Worm (Caenorhabditis elegans) whole organism, L3 larva: ENCODE measurements around the gene W05B10.4.

Experiments
- ZK546.5 ChIP-seq: sonication (generic microtip); optimal IDR thresholded peaks from 2 replicates; lab custom pipeline; 2017; ENCODE audit warnings: missing biosample characterization, missing genetic modification characterization
- aly-2 ChIP-seq: fragments of 150-350 bp; optimal IDR thresholded peaks from 2 replicates; lab custom pipeline; 2014; ENCODE audit warnings: missing biosample characterization, missing genetic modification characterization
- ama-1 ChIP-seq: fragments of 150-350 bp; optimal IDR thresholded peaks from 2 replicates; lab custom pipeline; 2018
- ceh-82 ChIP-seq: fragments of 150-350 bp; optimal IDR thresholded peaks from 2 replicates; lab custom pipeline; 2014; ENCODE audit warnings: missing biosample characterization, missing genetic modification characterization
- ceh-9 ChIP-seq: sonication (generic microtip); optimal IDR thresholded peaks from 2 replicates; lab custom pipeline; 2018; ENCODE audit warnings: missing biosample characterization, missing genetic modification characterization
- daf-12 ChIP-seq: fragments of 150-350 bp; optimal IDR thresholded peaks from 2 replicates; lab custom pipeline; 2014; ENCODE audit warnings: missing biosample characterization, missing genetic modification reagents, missing genetic modification characterization
- egl-27 ChIP-seq: sonication (generic microtip); optimal IDR thresholded peaks from 4 replicates; lab custom pipeline; 2017; ENCODE audit warnings: missing biosample characterization, missing genetic modification reagents, missing genetic modification characterization
- egl-5 ChIP-seq: fragments of 150-350 bp; optimal IDR thresholded peaks from 2 replicates; lab custom pipeline; 2017; ENCODE audit warnings: missing biosample characterization, missing genetic modification reagents, missing genetic modification characterization, inconsistent platforms
- elt-1 ChIP-seq: fragments of 150-350 bp; optimal IDR thresholded peaks from 2 replicates; lab custom pipeline; 2014; ENCODE audit warnings: missing biosample characterization, missing genetic modification characterization
- elt-2 ChIP-seq: sonication (generic microtip); optimal IDR thresholded peaks from 2 replicates; lab custom pipeline; 2016; ENCODE audit warnings: missing genetic modification reagents, mild to moderate bottlenecking, missing genetic modification characterization, missing compliant biosample characterization
- elt-3 ChIP-seq, 3 experiments: fragments of 150-350 bp in 1 of 3; sonication (generic microtip) in 2 of 3; optimal IDR thresholded peaks; 2 replicates in 2 of 3; 4 replicates in 1 of 3; lab custom pipeline; 2014 to 2017; ENCODE audit warnings: missing biosample characterization in 3 of 3, missing genetic modification characterization in 3 of 3
- eor-1 ChIP-seq, 2 experiments: fragments of 150-350 bp; optimal IDR thresholded peaks; 2 replicates each; lab custom pipeline; 2014 to 2018; ENCODE audit warnings: missing biosample characterization in 2 of 2, missing genetic modification characterization in 2 of 2
- fkh-10 ChIP-seq: sonication (generic microtip); optimal IDR thresholded peaks from 2 replicates; lab custom pipeline; 2017; ENCODE audit warnings: missing biosample characterization, missing genetic modification reagents, missing genetic modification characterization
- fos-1 ChIP-seq: fragments of 150-350 bp; optimal IDR thresholded peaks from 2 replicates; lab custom pipeline; 2014; ENCODE audit warnings: missing biosample characterization, missing genetic modification characterization
- lin-15B ChIP-seq: fragments of 150-350 bp; optimal IDR thresholded peaks from 2 replicates; lab custom pipeline; 2014; ENCODE audit warnings: missing biosample characterization, missing genetic modification characterization
- lsy-12 ChIP-seq: sonication (generic microtip); optimal IDR thresholded peaks from 2 replicates; lab custom pipeline; 2016; ENCODE audit warnings: mild to moderate bottlenecking, missing genetic modification characterization, missing compliant biosample characterization
- mdl-1 ChIP-seq: fragments of 150-350 bp; optimal IDR thresholded peaks from 2 replicates; lab custom pipeline; 2014; ENCODE audit warnings: missing biosample characterization, missing genetic modification characterization
- mml-1 ChIP-seq: fragments of 150-350 bp; sonication (generic microtip); optimal IDR thresholded peaks from 3 replicates; lab custom pipeline; 2014; ENCODE audit warnings: missing biosample characterization, missing genetic modification characterization
- nfya-1 ChIP-seq: sonication (generic microtip); optimal IDR thresholded peaks from 2 replicates; lab custom pipeline; 2017; ENCODE audit warnings: missing genetic modification characterization, mild to moderate bottlenecking, missing compliant biosample characterization, antibody characterized with exemption, moderate library complexity; ENCODE audit not compliant: insufficient read depth
- nhr-237 ChIP-seq: fragments of 150-350 bp; optimal IDR thresholded peaks from 2 replicates; lab custom pipeline; 2014; ENCODE audit warnings: missing biosample characterization, missing genetic modification characterization
- nhr-25 ChIP-seq: sonication (generic microtip); optimal IDR thresholded peaks from 2 replicates; lab custom pipeline; 2017; ENCODE audit warnings: missing biosample characterization, missing genetic modification characterization
- nhr-28 ChIP-seq: fragments of 150-350 bp; optimal IDR thresholded peaks from 2 replicates; lab custom pipeline; 2014; ENCODE audit warnings: missing biosample characterization, missing genetic modification characterization
- nhr-43 ChIP-seq: sonication (generic microtip); optimal IDR thresholded peaks from 2 replicates; lab custom pipeline; 2016; ENCODE audit warnings: mild to moderate bottlenecking, missing genetic modification characterization, missing compliant biosample characterization; ENCODE audit not compliant: poor library complexity, severe bottlenecking
- nhr-67 ChIP-seq: fragments of 150-350 bp; optimal IDR thresholded peaks from 2 replicates; lab custom pipeline; 2014; ENCODE audit warnings: missing biosample characterization, missing genetic modification characterization
- nhr-76 ChIP-seq: fragments of 150-350 bp; sonication (generic microtip); optimal IDR thresholded peaks from 5 replicates; lab custom pipeline; 2014; ENCODE audit warnings: missing biosample characterization, missing genetic modification characterization
- nhr-77 ChIP-seq: fragments of 150-350 bp; optimal IDR thresholded peaks from 2 replicates; lab custom pipeline; 2014; ENCODE audit warnings: missing biosample characterization, missing genetic modification characterization
- pqm-1 ChIP-seq: fragments of 150-350 bp; optimal IDR thresholded peaks from 2 replicates; lab custom pipeline; 2017; ENCODE audit warnings: missing biosample characterization, missing genetic modification characterization, inconsistent platforms
- skn-1 ChIP-seq: fragments of 150-350 bp; optimal IDR thresholded peaks from 2 replicates; lab custom pipeline; 2014; ENCODE audit warnings: missing biosample characterization, missing genetic modification characterization
- snpc-4 ChIP-seq: fragments of 150-350 bp; optimal IDR thresholded peaks from 2 replicates; lab custom pipeline; 2014; ENCODE audit warnings: missing biosample characterization, missing genetic modification characterization
- unc-39 ChIP-seq: sonication (generic microtip); optimal IDR thresholded peaks from 4 replicates; lab custom pipeline; 2017; ENCODE audit warnings: missing biosample characterization, missing genetic modification characterization
- zag-1 ChIP-seq: fragments of 150-350 bp; optimal IDR thresholded peaks from 2 replicates; lab custom pipeline; 2014; ENCODE audit warnings: missing biosample characterization, missing genetic modification characterization
- ztf-11 ChIP-seq: fragments of 150-350 bp; optimal IDR thresholded peaks from 2 replicates; lab custom pipeline; 2014; ENCODE audit warnings: missing biosample characterization, missing genetic modification characterization
- ztf-4 ChIP-seq: fragments of 150-350 bp; optimal IDR thresholded peaks from 2 replicates; lab custom pipeline; 2014; ENCODE audit warnings: missing biosample characterization, missing genetic modification characterization

W05B10.4 gene

DNA sequence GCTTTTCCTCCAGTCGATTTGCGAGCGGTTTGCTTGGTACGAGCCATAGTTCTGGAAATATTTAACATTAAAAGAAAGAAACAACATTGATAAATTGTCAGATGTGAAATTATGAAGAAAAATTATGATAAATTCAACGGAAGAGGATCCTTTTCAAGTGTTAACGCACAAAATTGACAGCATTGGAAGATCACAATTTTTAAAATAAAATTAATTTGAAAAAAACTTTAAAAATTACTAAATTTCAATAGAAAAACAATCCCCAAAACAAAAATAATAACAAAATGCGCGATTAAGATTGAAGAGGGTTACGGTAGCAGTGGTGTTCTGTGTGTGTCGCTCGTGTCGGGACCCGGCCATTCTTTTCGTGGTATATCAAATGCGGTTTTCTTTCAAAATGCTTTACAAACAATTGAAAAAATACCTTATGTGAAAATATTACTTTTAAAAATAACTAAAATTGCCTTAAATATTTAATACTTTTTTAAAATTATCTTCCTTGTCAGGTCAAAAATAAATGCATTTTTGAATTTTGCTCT is 7.7 kb upstream of the W05B10.4 start, which contains the start of gene his-74:
Gene his-74 (minus strand): TSS at position 51 of the 539 bp plus-strand sequence.
- TF ChIP-seq ZK546.5 (tag; lab: Kevin White, UChicago) (no peak), ztf-11 (tag; lab: Kevin White, UChicago) (no peak), nhr-43 (tag; lab: Kevin White, UChicago) (no peak), nhr-237 (no peak), egl-27 (tag; lab: Kevin White, UChicago) (no peak), ama-1 (lab: Kevin White, UChicago) (no peak), elt-2 (tag; lab: Kevin White, UChicago) (no peak), nhr-76 (tag; lab: Kevin White, UChicago) (no peak), pqm-1 (tag; lab: Kevin White, UChicago) (no peak)
- TF ChIP-seq, all 47 proteins: peak for 0

ce11 chrV:12661619-12662018 is 6.4 kb upstream of the W05B10.4 start, which contains the start of gene W05B10.3:
W05B10.3 (minus strand) TSS chrV:12661719.
- TF ChIP-seq egl-5 (tag; lab: Kevin White, UChicago) (no peak), nhr-237 (no peak), daf-12 (tag; lab: Kevin White, UChicago) (no peak), mdl-1 (tag; lab: Kevin White, UChicago) (no peak), nhr-43 (tag; lab: Kevin White, UChicago) (no peak)

- TF ChIP-seq mdl-1 (tag; lab: Kevin White, UChicago) (no peak), elt-2 (tag; lab: Kevin White, UChicago) (no peak)
Observed at ce11 chrV:12663386-12663785, 4.6 kb upstream of the W05B10.4 start.

DNA sequence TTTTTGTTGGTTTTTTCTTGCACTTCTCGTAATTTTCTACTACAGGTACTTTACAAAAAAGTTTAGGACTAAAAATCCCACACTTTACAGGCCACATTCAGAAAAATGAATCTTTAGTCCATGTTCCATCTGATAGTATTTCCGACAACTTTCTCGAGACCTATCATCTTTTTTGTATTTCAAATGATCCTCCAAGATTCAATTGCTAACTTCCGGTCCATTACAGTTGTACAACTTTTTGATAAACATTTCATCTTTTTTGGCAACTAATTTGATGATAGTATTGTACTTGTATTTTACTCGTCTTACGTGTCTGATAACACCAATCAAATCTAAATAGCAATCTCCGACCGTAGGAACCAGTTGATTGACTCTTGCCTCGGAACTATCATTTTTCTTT is 629 bp upstream of the W05B10.4 start:
- no peak for TF ChIP-seq snpc-4
- no peak for TF ChIP-seq zag-1 (tag; lab: Kevin White, UChicago)
- no peak for TF ChIP-seq nfya-1 (tag; lab: Kevin White, UChicago)
- TF ChIP-seq nhr-25 (tag; lab: Kevin White, UChicago) = no peak
- no peak for TF ChIP-seq skn-1
- no peak for TF ChIP-seq ceh-82 (tag; lab: Kevin White, UChicago)
- no peak for TF ChIP-seq elt-2 (tag; lab: Kevin White, UChicago)
- no peak for TF ChIP-seq daf-12 (tag; lab: Kevin White, UChicago)
- TF ChIP-seq elt-3 (tag; optimal IDR thresholded peaks at IDR 0.05; lab: Kevin White, UChicago) = no peak
- no peak for TF ChIP-seq ceh-9 (tag; lab: Kevin White, UChicago)

DNA sequence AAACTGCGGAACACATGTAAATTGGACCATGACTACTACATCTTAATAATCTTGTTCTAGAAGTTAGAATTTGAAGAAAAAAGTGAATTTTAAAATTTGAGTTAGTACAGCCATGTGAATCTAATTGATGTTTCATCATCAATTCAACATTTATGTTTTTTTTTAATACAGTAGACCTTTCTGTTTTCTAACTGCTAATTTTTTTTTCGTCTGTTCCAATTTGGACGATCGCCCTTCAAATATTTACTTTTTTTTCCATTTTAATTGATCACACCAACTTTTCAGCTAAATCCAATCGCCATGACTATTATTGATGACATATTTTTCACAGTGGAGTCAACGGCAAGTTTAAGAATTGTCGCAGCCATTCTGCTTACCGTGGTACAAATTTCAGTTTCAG is 2.6 kb downstream of the W05B10.4 start, which contains the start of gene srx-116:
Gene srx-116 (plus strand): TSS at position 301 of the 400 bp plus-strand sequence.
- TF ChIP-seq lsy-12 (no peak), fkh-10 (GFP tag; lab: Kevin White, UChicago) (no peak), elt-2 (tag; lab: Kevin White, UChicago) (no peak), ztf-4 (tag; lab: Kevin White, UChicago) (no peak), unc-39 (tag; lab: Kevin White, UChicago) (no peak), mml-1 (no peak), aly-2 (no peak), nhr-237 (no peak), eor-1 (tag; optimal IDR thresholded peaks at IDR 0.05; lab: Kevin White, UChicago) (no peak), nhr-77 (tag; lab: Kevin White, UChicago) (no peak), egl-5 (tag; lab: Kevin White, UChicago) (no peak), fos-1 (no peak), nfya-1 (tag; lab: Kevin White, UChicago) (no peak), ceh-82 (tag; lab: Kevin White, UChicago) (no peak), mdl-1 (tag; lab: Kevin White, UChicago) (no peak), nhr-28 (tag; lab: Kevin White, UChicago) (no peak), nhr-67 (tag; lab: Kevin White, UChicago) (no peak), snpc-4 (no peak), lin-15B (tag; lab: Kevin White, UChicago) (no peak), elt-1 (tag; lab: Kevin White, UChicago) (no peak)
